Worm (Caenorhabditis elegans): Measurements from ENCODE around the gene abts-2.

DNA sequence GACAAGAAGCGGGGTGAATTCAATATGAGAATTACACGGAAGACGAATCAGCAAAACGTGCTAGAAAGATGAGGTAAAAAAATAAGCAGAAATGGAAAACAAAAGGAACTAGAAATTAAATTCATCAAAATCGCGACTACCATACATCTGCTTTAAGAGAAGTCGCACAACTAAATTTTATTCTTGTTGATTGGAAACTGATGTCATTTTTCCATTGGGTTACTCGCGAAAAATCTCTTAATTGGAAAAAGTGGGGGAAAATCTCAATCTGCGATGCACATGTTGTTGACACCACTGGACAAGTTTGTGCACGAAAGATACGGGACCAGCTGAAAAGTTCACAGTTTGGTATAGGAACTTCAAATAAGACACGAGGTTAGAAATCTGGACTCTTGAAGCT lies 11.4 kb downstream of the abts-2 start:
- TF ChIP-seq him-1 (tag; optimal IDR thresholded peaks at IDR 0.05) (no peak), dao-5 (tag; optimal IDR thresholded peaks at IDR 0.05) (no peak)

Measured in whole organism, L4/young adult.